Worm (Caenorhabditis elegans) whole organism, early embryonic: ENCODE measurements around the gene B0303.7.

Experiments
- B0310.2 ChIP-seq: sonication (generic microtip); optimal IDR thresholded peaks from 2 replicates; lab custom pipeline; 2016; ENCODE audit warnings: mild to moderate bottlenecking, missing genetic modification characterization, missing compliant biosample characterization
- F13C5.2 ChIP-seq: sonication (generic microtip); optimal IDR thresholded peaks from 2 replicates; lab custom pipeline; 2017; ENCODE audit warnings: mild to moderate bottlenecking, missing genetic modification characterization, inconsistent platforms, missing compliant biosample characterization
- aly-1 ChIP-seq: sonication (generic microtip); optimal IDR thresholded peaks from 2 replicates; lab custom pipeline; 2016; ENCODE audit warnings: missing genetic modification characterization, missing compliant biosample characterization
- ama-1 ChIP-seq: fragments of 150-350 bp; optimal IDR thresholded peaks from 2 replicates; lab custom pipeline; 2014
- ceh-13 ChIP-seq: fragments of 200-800 bp; sonication (Bioruptor generic); optimal IDR thresholded peaks from 2 replicates; lab custom pipeline; 2018; ENCODE audit warnings: mild to moderate bottlenecking, missing genetic modification characterization, missing compliant biosample characterization
- ceh-36 ChIP-seq: sonication (generic microtip); optimal IDR thresholded peaks from 2 replicates; lab custom pipeline; 2016; ENCODE audit warnings: missing genetic modification characterization, inconsistent platforms, missing compliant biosample characterization
- ets-7 ChIP-seq: sonication (generic microtip); optimal IDR thresholded peaks from 2 replicates; lab custom pipeline; 2016; ENCODE audit warnings: missing genotype, missing genetic modification characterization, missing compliant biosample characterization
- hmbx-1 ChIP-seq: sonication (generic microtip); optimal IDR thresholded peaks from 2 replicates; lab custom pipeline; 2016; ENCODE audit warnings: mild to moderate bottlenecking, missing genetic modification characterization, missing compliant biosample characterization
- hmg-4 ChIP-seq: fragments of 200-800 bp; sonication (Bioruptor generic); optimal IDR thresholded peaks from 2 replicates; lab custom pipeline; 2018; ENCODE audit warnings: mild to moderate bottlenecking, missing genetic modification characterization, missing compliant biosample characterization
- hnd-1 ChIP-seq: sonication (generic microtip); optimal IDR thresholded peaks from 2 replicates; lab custom pipeline; 2016; ENCODE audit warnings: missing genetic modification characterization, missing compliant biosample characterization
- tbx-37 ChIP-seq: fragments of 200-800 bp; sonication (Bioruptor generic); conservative IDR thresholded peaks from 2 replicates; pipeline ENCODE4 v1.3.6; 2022; ENCODE audit warnings: missing genetic modification reagents, missing genetic modification characterization, missing compliant biosample characterization

ce11 chrIII:8719105-8719504 is 25.7 kb downstream of the B0303.7 start:
- TF ChIP-seq aly-1 (no peak), B0310.2 (tag; lab: Kevin White, UChicago) (no peak), ama-1 (no peak), ets-7 (tag; lab: Kevin White, UChicago) (no peak), ceh-36 (tag; lab: Kevin White, UChicago) (no peak), hmg-4 (GFP tag; lab: Kevin White, UChicago) (no peak), F13C5.2 (no peak), hnd-1 (no peak), ceh-13 (GFP tag; lab: Kevin White, UChicago) (no peak), tbx-37 (GFP tag; lab: Robert Waterston, UW) (no peak), hmbx-1 (no peak)
